Fruit fly (Drosophila melanogaster) whole organism, embryonic: ENCODE results near the gene HINT1.

ENCODE experiments used
- Aef1 ChIP-seq: fragments of 200-800 bp; sonication (Bioruptor generic); IDR thresholded peaks from 3 replicates; pipeline ENCODE4 v1.3.6; 2022; ENCODE audit warnings: missing biosample characterization, missing genetic modification characterization
- Asciz ChIP-seq: fragments of 200-800 bp; sonication (Bioruptor generic); optimal IDR thresholded peaks from 2 replicates; lab custom pipeline; 2017; ENCODE audit warnings: missing biosample characterization, mild to moderate bottlenecking, missing genetic modification characterization, missing genetic modification reagents
- Blimp-1 ChIP-seq: fragments of 200-800 bp; sonication (Bioruptor generic); optimal IDR thresholded peaks from 3 replicates; lab custom pipeline; 2018; ENCODE audit warnings: missing biosample characterization, missing genetic modification characterization, mild to moderate bottlenecking, moderate library complexity, missing genetic modification reagents
- CG10209 ChIP-seq: fragments of 200-800 bp; sonication (Bioruptor generic); optimal IDR thresholded peaks from 3 replicates; lab custom pipeline; 2017; ENCODE audit warnings: missing biosample characterization, mild to moderate bottlenecking, missing genetic modification characterization, missing genetic modification reagents
- CG12236 ChIP-seq: fragments of 200-800 bp; sonication (Bioruptor generic); optimal IDR thresholded peaks from 2 replicates; lab custom pipeline; 2016; ENCODE audit warnings: missing biosample characterization, missing genetic modification characterization
- CG12659 ChIP-seq: fragments of 200-800 bp; sonication (Bioruptor generic); optimal IDR thresholded peaks from 3 replicates; lab custom pipeline; 2017; ENCODE audit warnings: mild to moderate bottlenecking, missing biosample characterization, missing genetic modification reagents, missing genetic modification characterization
- CG13424 ChIP-seq: fragments of 200-800 bp; sonication (Bioruptor generic); optimal IDR thresholded peaks from 2 replicates; lab custom pipeline; 2019; ENCODE audit warnings: missing biosample characterization, mild to moderate bottlenecking, missing genetic modification characterization, moderate library complexity
- CG14441 ChIP-seq: fragments of 200-800 bp; sonication (Bioruptor generic); IDR thresholded peaks from 2 replicates; pipeline ENCODE4 v1.3.6; 2022; ENCODE audit warnings: missing biosample characterization, missing genetic modification characterization
- CG15514 ChIP-seq: fragments of 200-800 bp; sonication (Bioruptor generic); optimal IDR thresholded peaks from 3 replicates; lab custom pipeline; 2017; ENCODE audit warnings: missing biosample characterization, missing genetic modification characterization, mild to moderate bottlenecking, moderate library complexity, missing genetic modification reagents
- CG1602 ChIP-seq: fragments of 200-800 bp; sonication (Bioruptor generic); optimal IDR thresholded peaks from 3 replicates; lab custom pipeline; 2016; ENCODE audit warnings: missing biosample characterization, missing genetic modification characterization
- CG1603 ChIP-seq: fragments of 200-800 bp; sonication (Bioruptor generic); optimal IDR thresholded peaks from 2 replicates; lab custom pipeline; 2019; ENCODE audit warnings: missing biosample characterization, mild to moderate bottlenecking, missing genetic modification characterization, moderate library complexity
- CG1792 ChIP-seq: fragments of 200-800 bp; sonication (Bioruptor generic); optimal IDR thresholded peaks from 2 replicates; lab custom pipeline; 2016; ENCODE audit warnings: missing biosample characterization, missing genetic modification characterization
- CG31388 ChIP-seq: fragments of 200-800 bp; sonication (Bioruptor generic); optimal IDR thresholded peaks from 2 replicates; lab custom pipeline; 2016; ENCODE audit warnings: missing biosample characterization, missing genetic modification characterization
- CG7839 ChIP-seq: fragments of 200-800 bp; sonication (Bioruptor generic); optimal IDR thresholded peaks from 3 replicates; lab custom pipeline; 2018; ENCODE audit warnings: missing biosample characterization, mild to moderate bottlenecking, missing genetic modification characterization, moderate library complexity
- CG9817 ChIP-seq: fragments of 200-800 bp; sonication (Bioruptor generic); optimal IDR thresholded peaks from 2 replicates; lab custom pipeline; 2018; ENCODE audit warnings: missing biosample characterization, mild to moderate bottlenecking, missing genetic modification characterization, moderate library complexity
- Dad ChIP-seq: fragments of 200-800 bp; sonication (Bioruptor generic); optimal IDR thresholded peaks from 3 replicates; lab custom pipeline; 2016; ENCODE audit warnings: missing biosample characterization, missing genetic modification characterization
- Dbx ChIP-seq: fragments of 200-800 bp; sonication (Bioruptor generic); IDR thresholded peaks from 3 replicates; pipeline ENCODE4 v1.3.6; 2022; ENCODE audit warnings: missing biosample characterization, missing genetic modification characterization
- Dp ChIP-seq: fragments of 200-800 bp; sonication (Bioruptor generic); optimal IDR thresholded peaks from 2 replicates; lab custom pipeline; 2018; ENCODE audit warnings: missing biosample characterization, mild to moderate bottlenecking, missing genetic modification characterization, moderate library complexity
- ERR ChIP-seq: fragments of 200-800 bp; sonication (Bioruptor generic); optimal IDR thresholded peaks from 2 replicates; lab custom pipeline; 2016; ENCODE audit warnings: missing biosample characterization, missing genetic modification characterization
- H15 ChIP-seq: fragments of 200-800 bp; sonication (Bioruptor generic); IDR thresholded peaks from 3 replicates; pipeline ENCODE4 v1.3.6; 2022; ENCODE audit warnings: missing biosample characterization, missing genetic modification characterization
- H2.0 ChIP-seq: fragments of 200-800 bp; sonication (Bioruptor generic); IDR thresholded peaks from 2 replicates; pipeline ENCODE4 v1.3.6; 2022; ENCODE audit warnings: missing biosample characterization, missing genetic modification characterization
- Hmr ChIP-seq: fragments of 200-800 bp; sonication (Bioruptor generic); optimal IDR thresholded peaks from 3 replicates; lab custom pipeline; 2017; ENCODE audit warnings: mild to moderate bottlenecking, missing biosample characterization, missing genetic modification reagents, missing genetic modification characterization
- Hr39 ChIP-seq: fragments of >200 bp; optimal IDR thresholded peaks from 2 replicates; lab custom pipeline; 2017
- Hr51 ChIP-seq, 2 experiments: fragments of 200-800 bp; sonication (Bioruptor generic); optimal IDR thresholded peaks; 2 replicates in 1 of 2; 3 replicates in 1 of 2; lab custom pipeline; 2016 to 2018; ENCODE audit warnings: missing biosample characterization in 2 of 2, missing genetic modification characterization in 2 of 2, mild to moderate bottlenecking in 1 of 2, moderate library complexity in 1 of 2
- NfI ChIP-seq: fragments of 200-800 bp; sonication (Bioruptor generic); optimal IDR thresholded peaks from 3 replicates; lab custom pipeline; 2018; ENCODE audit warnings: missing biosample characterization, mild to moderate bottlenecking, missing genetic modification characterization, moderate library complexity
- Ptx1 ChIP-seq: fragments of 200-800 bp; sonication (Bioruptor generic); IDR thresholded peaks from 2 replicates; pipeline ENCODE4 v1.3.6; 2022; ENCODE audit warnings: missing biosample characterization, missing genetic modification characterization
- Side ChIP-seq: fragments of 200-800 bp; sonication (Bioruptor generic); optimal IDR thresholded peaks from 2 replicates; lab custom pipeline; 2016; ENCODE audit warnings: missing biosample characterization, missing genetic modification characterization
- Vsx1 ChIP-seq: fragments of 200-800 bp; sonication (Bioruptor generic); optimal IDR thresholded peaks from 2 replicates; lab custom pipeline; 2017; ENCODE audit warnings: missing biosample characterization, mild to moderate bottlenecking, missing genetic modification characterization, missing genetic modification reagents
- abd-A ChIP-seq: fragments of 200-800 bp; sonication (Bioruptor generic); optimal IDR thresholded peaks from 3 replicates; lab custom pipeline; 2019; ENCODE audit warnings: missing biosample characterization, mild to moderate bottlenecking, missing genetic modification characterization, moderate library complexity
- bigmax ChIP-seq: fragments of 200-800 bp; sonication (Bioruptor generic); optimal IDR thresholded peaks from 2 replicates; lab custom pipeline; 2018; ENCODE audit warnings: missing biosample characterization, mild to moderate bottlenecking, missing genetic modification characterization
- chn ChIP-seq: fragments of 200-800 bp; sonication (Bioruptor generic); optimal IDR thresholded peaks from 2 replicates; lab custom pipeline; 2016; ENCODE audit warnings: missing biosample characterization, missing genetic modification characterization
- cwo ChIP-seq: fragments of 200-800 bp; sonication (Bioruptor generic); optimal IDR thresholded peaks from 3 replicates; lab custom pipeline; 2017; ENCODE audit warnings: missing biosample characterization, missing genetic modification characterization, mild to moderate bottlenecking, moderate library complexity, missing genetic modification reagents
- dmrt99B ChIP-seq: fragments of 200-800 bp; sonication (Bioruptor generic); optimal IDR thresholded peaks from 2 replicates; lab custom pipeline; 2018; ENCODE audit warnings: missing biosample characterization, mild to moderate bottlenecking, missing genetic modification characterization, moderate library complexity
- dpn ChIP-seq, 2 experiments: fragments of 200-800 bp; sonication (Bioruptor generic); optimal IDR thresholded peaks; 3 replicates each; lab custom pipeline; 2016; ENCODE audit warnings: missing biosample characterization in 2 of 2, missing genetic modification characterization in 2 of 2
- her ChIP-seq: fragments of 200-800 bp; sonication (Bioruptor generic); optimal IDR thresholded peaks from 2 replicates; lab custom pipeline; 2016; ENCODE audit warnings: missing biosample characterization, missing genetic modification characterization
- lmd ChIP-seq: fragments of 200-800 bp; sonication (Bioruptor generic); IDR thresholded peaks from 2 replicates; pipeline ENCODE4 v1.3.6; 2022; ENCODE audit warnings: missing biosample characterization, missing genetic modification characterization
- mam ChIP-seq: fragments of 200-800 bp; sonication (Bioruptor generic); optimal IDR thresholded peaks from 3 replicates; lab custom pipeline; 2016; ENCODE audit warnings: missing biosample characterization, missing genetic modification characterization
- nerfin-2 ChIP-seq: fragments of 200-800 bp; sonication (Bioruptor generic); IDR thresholded peaks from 2 replicates; pipeline ENCODE4 v1.3.6; 2022; ENCODE audit warnings: missing biosample characterization, missing genetic modification characterization; ENCODE audit not compliant: partially characterized antibody
- ranshi ChIP-seq: fragments of 200-800 bp; sonication (Bioruptor generic); IDR thresholded peaks from 2 replicates; pipeline ENCODE4 v1.3.6; 2022; ENCODE audit warnings: missing biosample characterization, missing genetic modification characterization
- rib ChIP-seq: fragments of 200-800 bp; sonication (Bioruptor generic); IDR thresholded peaks from 2 replicates; pipeline ENCODE4 v1.3.6; 2022; ENCODE audit warnings: missing biosample characterization, missing genetic modification characterization
- row ChIP-seq: fragments of 200-800 bp; sonication (Bioruptor generic); IDR thresholded peaks from 3 replicates; pipeline ENCODE4 v1.3.6; 2022; ENCODE audit warnings: missing biosample characterization, missing genetic modification characterization
- sisA ChIP-seq: fragments of 200-800 bp; sonication (Bioruptor generic); IDR thresholded peaks from 2 replicates; pipeline ENCODE4 v1.3.6; 2022; ENCODE audit warnings: missing biosample characterization, missing genetic modification characterization
- slbo ChIP-seq: fragments of 200-800 bp; sonication (Bioruptor generic); IDR thresholded peaks from 2 replicates; pipeline ENCODE4 v1.3.6; 2022; ENCODE audit warnings: missing biosample characterization, missing genetic modification characterization
- sob ChIP-seq: fragments of 200-800 bp; sonication (Bioruptor generic); IDR thresholded peaks from 2 replicates; pipeline ENCODE4 v1.3.6; 2022; ENCODE audit warnings: missing biosample characterization, missing genetic modification characterization
- tap ChIP-seq: fragments of 200-800 bp; optimal IDR thresholded peaks from 3 replicates; lab custom pipeline; 2019; ENCODE audit warnings: missing biosample characterization, mild to moderate bottlenecking, missing genetic modification characterization, moderate library complexity
- wor ChIP-seq: fragments of 200-800 bp; sonication (Bioruptor generic); IDR thresholded peaks from 2 replicates; pipeline ENCODE4 v1.3.6; 2022; ENCODE audit warnings: missing biosample characterization, missing genetic modification characterization
- zfh1 ChIP-seq: fragments of 200-800 bp; sonication (Bioruptor generic); IDR thresholded peaks from 3 replicates; pipeline ENCODE4 v1.3.6; 2022; ENCODE audit warnings: missing biosample characterization, missing genetic modification characterization

The HINT1 gene

dm6 chr2L:2769476-2770185 is at the start of gene HINT1, which contains the start of gene colt (continued):
- TF ChIP-seq Blimp-1 (GFP tag; lab: Kevin White, UChicago) = no peak
- TF ChIP-seq Dp = peak; percentile 41
- TF ChIP-seq ERR (GFP tag; lab: Kevin White, UChicago) = peak; percentile 2
- peak; percentile 99 for TF ChIP-seq her (GFP tag; lab: Kevin White, UChicago)
- TF ChIP-seq sob (GFP tag; lab: Robert Waterston, UW) = no peak
- TF ChIP-seq Dad (GFP tag; lab: Kevin White, UChicago) = no peak
- TF ChIP-seq tap = peak; percentile 15
- peak; percentile 94 for TF ChIP-seq CG15514 (GFP tag; lab: Kevin White, UChicago)
- no peak for TF ChIP-seq wor (GFP tag; lab: Robert Waterston, UW)

dm6 chr2L:2720368-2720767 is 49.6 kb upstream of the HINT1 start:
- TF ChIP-seq CG14441 (GFP tag; lab: Robert Waterston, UW) (0 out of 2 replicates have a peak, but pooled peaks have one; percentile 33), mam (GFP tag; lab: Kevin White, UChicago) (peak; percentile 13), NfI (GFP tag; lab: Kevin White, UChicago) (peak; percentile 5), CG7839 (tag; lab: Kevin White, UChicago) (peak; percentile 6), chn (GFP tag; lab: Kevin White, UChicago) (no peak), lmd (GFP tag; lab: Robert Waterston, UW) (peak; percentile 27; the same call in 1 of the 2 replicates), slbo (GFP tag; lab: Robert Waterston, UW) (peak; percentile 28; the same call in 1 of the 2 replicates), dpn (GFP tag; optimal IDR thresholded peaks at IDR 0.05; lab: Kevin White, UChicago) (peak in 1 of 2 experiments; percentile 12), Ptx1 (GFP tag; lab: Robert Waterston, UW) (peak; percentile 41), Vsx1 (GFP tag; lab: Kevin White, UChicago) (no peak), CG13424 (peak; percentile 30), H15 (GFP tag; lab: Robert Waterston, UW) (no peak), rib (no peak), row (GFP tag; lab: Robert Waterston, UW) (peak; percentile 54; the same call in 1 of the 3 replicates), ranshi (GFP tag; lab: Robert Waterston, UW) (peak; percentile 38; the same call in 1 of the 2 replicates), Hmr (GFP tag; lab: Kevin White, UChicago) (peak; percentile 43), CG10209 (GFP tag; lab: Kevin White, UChicago) (peak; percentile 6), CG1602 (GFP tag; lab: Kevin White, UChicago) (no peak), Hr39 (no peak), CG31388 (GFP tag; lab: Kevin White, UChicago) (no peak), bigmax (GFP tag; lab: Kevin White, UChicago) (no peak), abd-A (peak; percentile 10), zfh1 (GFP tag; lab: Robert Waterston, UW) (0 out of 3 replicates have a peak, but pooled peaks have one; percentile 22), CG1603 (tag; lab: Kevin White, UChicago) (peak; percentile 33), CG9817 (peak; percentile 27), CG12659 (GFP tag; lab: Kevin White, UChicago) (no peak), Asciz (GFP tag; lab: Kevin White, UChicago) (no peak), Dbx (GFP tag; lab: Robert Waterston, UW) (peak; percentile 46; the same call in 1 of the 3 replicates), H2.0 (GFP tag; lab: Robert Waterston, UW) (no peak), cwo (peak; percentile 10), sisA (GFP tag; lab: Robert Waterston, UW) (peak; percentile 39; the same call in 1 of the 2 replicates), nerfin-2 (no peak), Aef1 (GFP tag; lab: Robert Waterston, UW) (peak; percentile 37; the same call in 1 of the 3 replicates), dmrt99B (peak; percentile 7), CG12236 (GFP tag; lab: Kevin White, UChicago) (no peak), Side (peak; percentile 7), CG1792 (no peak), Hr51 (GFP tag; optimal IDR thresholded peaks at IDR 0.05; lab: Kevin White, UChicago) (peak in 1 of 2 experiments; percentile 41)
